Fruit fly (Drosophila melanogaster): ENCODE results near the gene CG13408.

dm6 chr3R:22034160-22034742 is 45.9 kb upstream of the CG13408 start, which contains the start of the genes CG45099, CG6015, pit and Fadd:
- TF ChIP-seq psq (optimal IDR thresholded peaks at IDR 0.05) (no peak), pan (optimal IDR thresholded peaks at IDR 0.05) (no peak), usp (GFP tag; optimal IDR thresholded peaks at IDR 0.05) (no peak), Dll (optimal IDR thresholded peaks at IDR 0.05) (no peak), EcR (GFP tag; optimal IDR thresholded peaks at IDR 0.05) (no peak)

All from whole organism.